Worm (Caenorhabditis elegans) whole organism, L1 larva: Measurements from ENCODE around the gene R07E5.7.

ENCODE experiments used
- C16A3.4 ChIP-seq: fragments of 150-350 bp; optimal IDR thresholded peaks from 2 replicates; lab custom pipeline; 2014; ENCODE audit warnings: missing biosample characterization, missing genetic modification characterization
- C34B4.2 ChIP-seq: sonication (generic microtip); optimal IDR thresholded peaks from 2 replicates; lab custom pipeline; 2017; ENCODE audit warnings: mild to moderate bottlenecking, missing genetic modification characterization, missing compliant biosample characterization
- F16B12.6 ChIP-seq: fragments of 150-350 bp; optimal IDR thresholded peaks from 2 replicates; lab custom pipeline; 2014; ENCODE audit warnings: missing biosample characterization, missing genetic modification characterization
- aha-1 ChIP-seq: fragments of 150-350 bp; optimal IDR thresholded peaks from 2 replicates; lab custom pipeline; 2014; ENCODE audit warnings: missing biosample characterization, missing genetic modification characterization
- aly-2 ChIP-seq: fragments of 150-350 bp; optimal IDR thresholded peaks from 2 replicates; lab custom pipeline; 2014; ENCODE audit warnings: missing biosample characterization, missing genetic modification characterization
- ama-1 ChIP-seq: fragments of 150-350 bp; optimal IDR thresholded peaks from 2 replicates; lab custom pipeline; 2014
- blmp-1 ChIP-seq: fragments of 150-350 bp; optimal IDR thresholded peaks from 2 replicates; lab custom pipeline; 2014; ENCODE audit warnings: missing biosample characterization, missing genetic modification characterization
- ceh-8 ChIP-seq: fragments of 200-800 bp; sonication (Bioruptor generic); optimal IDR thresholded peaks from 2 replicates; lab custom pipeline; 2018; ENCODE audit warnings: mild to moderate bottlenecking, missing genetic modification characterization, moderate library complexity, missing compliant biosample characterization
- ceh-82 ChIP-seq, 3 experiments: fragments of 150-350 bp in 1 of 3; sonication (generic microtip) in 2 of 3; optimal IDR thresholded peaks; 2 replicates each; lab custom pipeline; 2014 to 2017; ENCODE audit warnings: missing biosample characterization in 3 of 3, missing genetic modification characterization in 3 of 3
- dpl-1 ChIP-seq, 3 experiments: fragments of 150-350 bp in 2 of 3; sonication (generic microtip) in 1 of 3; optimal IDR thresholded peaks; 2 replicates each; lab custom pipeline; 2014 to 2017; ENCODE audit warnings: missing biosample characterization in 3 of 3, missing genetic modification characterization in 3 of 3, missing genetic modification reagents in 3 of 3
- efl-3 ChIP-seq: fragments of 200-800 bp; sonication (Bioruptor generic); optimal IDR thresholded peaks from 2 replicates; lab custom pipeline; 2018; ENCODE audit warnings: mild to moderate bottlenecking, missing genetic modification characterization, missing compliant biosample characterization
- egl-27 ChIP-seq, 2 experiments: fragments of 150-350 bp in 1 of 2; sonication (generic microtip); optimal IDR thresholded peaks; 3 replicates each; lab custom pipeline; 2017 to 2018; ENCODE audit warnings: missing biosample characterization in 2 of 2, missing genetic modification characterization in 2 of 2, missing genetic modification reagents in 2 of 2
- fkh-10 ChIP-seq: sonication (generic microtip); optimal IDR thresholded peaks from 2 replicates; lab custom pipeline; 2017; ENCODE audit warnings: missing biosample characterization, missing genetic modification reagents, missing genetic modification characterization
- fkh-4 ChIP-seq: sonication (generic microtip); optimal IDR thresholded peaks from 2 replicates; lab custom pipeline; 2016; ENCODE audit warnings: missing compliant biosample characterization, missing genetic modification characterization, borderline replicate concordance
- fkh-8 ChIP-seq: sonication (generic microtip); optimal IDR thresholded peaks from 2 replicates; lab custom pipeline; 2016; ENCODE audit warnings: mild to moderate bottlenecking, missing genetic modification characterization, missing compliant biosample characterization
- fos-1 ChIP-seq: fragments of 150-350 bp; optimal IDR thresholded peaks from 2 replicates; lab custom pipeline; 2014; ENCODE audit warnings: missing biosample characterization, missing genetic modification characterization
- grh-1 ChIP-seq: fragments of 200-800 bp; sonication (Bioruptor generic); IDR thresholded peaks from 2 replicates; pipeline ENCODE4 v1.3.6; 2022; ENCODE audit warnings: missing genetic modification reagents, missing genetic modification characterization, missing compliant biosample characterization
- hlh-17 ChIP-seq: fragments of 200-800 bp; sonication (Bioruptor generic); optimal IDR thresholded peaks from 2 replicates; lab custom pipeline; 2018; ENCODE audit warnings: missing genetic modification characterization, mild to moderate bottlenecking, missing compliant biosample characterization, moderate library complexity, borderline replicate concordance
- hlh-4 ChIP-seq: sonication (generic microtip); optimal IDR thresholded peaks from 2 replicates; lab custom pipeline; 2016; ENCODE audit warnings: mild to moderate bottlenecking, missing genetic modification characterization, missing compliant biosample characterization
- hpl-2 ChIP-seq: fragments of 150-350 bp; optimal IDR thresholded peaks from 2 replicates; lab custom pipeline; 2014; ENCODE audit warnings: missing biosample characterization, missing genetic modification reagents, missing genetic modification characterization
- irx-1 ChIP-seq: sonication (generic microtip); optimal IDR thresholded peaks from 2 replicates; lab custom pipeline; 2016; ENCODE audit warnings: missing genetic modification characterization, missing compliant biosample characterization
- isw-1 ChIP-seq: fragments of 200-800 bp; sonication (Bioruptor generic); IDR thresholded peaks from 2 replicates; pipeline ENCODE4 v1.3.6; 2022; ENCODE audit warnings: missing genetic modification characterization, missing compliant biosample characterization
- lin-15B ChIP-seq: fragments of 150-350 bp; sonication (generic microtip); optimal IDR thresholded peaks from 3 replicates; lab custom pipeline; 2014; ENCODE audit warnings: missing biosample characterization, missing genetic modification characterization
- lin-35 ChIP-seq, 2 experiments: fragments of 150-350 bp; optimal IDR thresholded peaks; 2 replicates each; lab custom pipeline; 2014; ENCODE audit warnings: missing biosample characterization in 2 of 2, missing genetic modification characterization in 2 of 2, missing genetic modification reagents in 2 of 2
- lir-3 ChIP-seq: sonication (generic microtip); optimal IDR thresholded peaks from 2 replicates; lab custom pipeline; 2016; ENCODE audit warnings: mild to moderate bottlenecking, missing genetic modification characterization, moderate library complexity, missing compliant biosample characterization; ENCODE audit not compliant: poor library complexity
- mab-9 ChIP-seq: fragments of 200-800 bp; sonication (Bioruptor generic); IDR thresholded peaks from 2 replicates; pipeline ENCODE4 v1.3.6; 2022; ENCODE audit warnings: missing genetic modification reagents, missing genetic modification characterization, missing compliant biosample characterization
- mep-1 ChIP-seq: fragments of 150-350 bp; optimal IDR thresholded peaks from 2 replicates; lab custom pipeline; 2014; ENCODE audit warnings: missing biosample characterization, missing genetic modification characterization
- nhr-11 ChIP-seq: fragments of 150-350 bp; optimal IDR thresholded peaks from 2 replicates; lab custom pipeline; 2014; ENCODE audit warnings: missing biosample characterization, missing genetic modification characterization
- nhr-12 ChIP-seq: sonication (generic microtip); optimal IDR thresholded peaks from 2 replicates; lab custom pipeline; 2017; ENCODE audit warnings: missing biosample characterization, missing genetic modification characterization
- nhr-20 ChIP-seq: sonication (generic microtip); optimal IDR thresholded peaks from 2 replicates; lab custom pipeline; 2016; ENCODE audit warnings: mild to moderate bottlenecking, missing genetic modification characterization, missing compliant biosample characterization
- nhr-237 ChIP-seq: fragments of 150-350 bp; optimal IDR thresholded peaks from 2 replicates; lab custom pipeline; 2014; ENCODE audit warnings: missing biosample characterization, missing genetic modification characterization
- nhr-47 ChIP-seq: sonication (generic microtip); optimal IDR thresholded peaks from 2 replicates; lab custom pipeline; 2016; ENCODE audit warnings: mild to moderate bottlenecking, missing genetic modification characterization, moderate library complexity, missing compliant biosample characterization
- nhr-76 ChIP-seq: sonication (generic microtip); optimal IDR thresholded peaks from 2 replicates; lab custom pipeline; 2017; ENCODE audit warnings: missing biosample characterization, missing genetic modification characterization
- nhr-77 ChIP-seq: fragments of 150-350 bp; optimal IDR thresholded peaks from 2 replicates; lab custom pipeline; 2014; ENCODE audit warnings: missing biosample characterization, missing genetic modification characterization
- nhr-84 ChIP-seq: sonication (generic microtip); optimal IDR thresholded peaks from 2 replicates; lab custom pipeline; 2017; ENCODE audit warnings: missing biosample characterization, missing genetic modification characterization
- nhr-90 ChIP-seq: sonication (generic microtip); optimal IDR thresholded peaks from 2 replicates; lab custom pipeline; 2016; ENCODE audit warnings: mild to moderate bottlenecking, missing genetic modification characterization, missing compliant biosample characterization; ENCODE audit not compliant: poor library complexity
- skn-1 ChIP-seq: fragments of 150-350 bp; optimal IDR thresholded peaks from 2 replicates; lab custom pipeline; 2014; ENCODE audit warnings: missing biosample characterization, missing genetic modification characterization
- snpc-4 ChIP-seq: fragments of 150-350 bp; optimal IDR thresholded peaks from 2 replicates; lab custom pipeline; 2014; ENCODE audit warnings: missing biosample characterization, missing genetic modification characterization
- snu-23 ChIP-seq: sonication (generic microtip); optimal IDR thresholded peaks from 2 replicates; lab custom pipeline; 2016; ENCODE audit warnings: missing genetic modification characterization, missing compliant biosample characterization
- sox-4 ChIP-seq: sonication (generic microtip); optimal IDR thresholded peaks from 2 replicates; lab custom pipeline; 2016; ENCODE audit warnings: missing genetic modification characterization, missing compliant biosample characterization
- tbx-2 ChIP-seq: sonication (generic microtip); optimal IDR thresholded peaks from 2 replicates; lab custom pipeline; 2016; ENCODE audit warnings: missing genetic modification characterization, missing compliant biosample characterization
- tlp-1 ChIP-seq: fragments of 150-350 bp; optimal IDR thresholded peaks from 2 replicates; lab custom pipeline; 2014; ENCODE audit warnings: missing biosample characterization, missing genetic modification characterization
- unc-62 ChIP-seq: fragments of 150-350 bp; optimal IDR thresholded peaks from 2 replicates; lab custom pipeline; 2014; ENCODE audit warnings: missing biosample characterization, missing genetic modification reagents, missing genetic modification characterization
- unc-86 ChIP-seq: sonication (generic microtip); optimal IDR thresholded peaks from 2 replicates; lab custom pipeline; 2016; ENCODE audit warnings: missing genetic modification characterization, missing compliant biosample characterization
- unc-98 ChIP-seq: fragments of 200-800 bp; sonication (Bioruptor generic); IDR thresholded peaks from 2 replicates; pipeline ENCODE4 v1.3.6; 2022; ENCODE audit warnings: missing genetic modification characterization, missing compliant biosample characterization
- vab-15 ChIP-seq: sonication (generic microtip); optimal IDR thresholded peaks from 2 replicates; lab custom pipeline; 2017; ENCODE audit warnings: missing genotype, mild to moderate bottlenecking, missing genetic modification characterization, missing compliant biosample characterization
- xbp-1 ChIP-seq: sonication (generic microtip); optimal IDR thresholded peaks from 2 replicates; lab custom pipeline; 2016; ENCODE audit warnings: missing genetic modification characterization, missing compliant biosample characterization
- ztf-11 ChIP-seq, 2 experiments: sonication (generic microtip); optimal IDR thresholded peaks; 2 replicates each; lab custom pipeline; 2016 to 2017; ENCODE audit warnings: missing genetic modification characterization in 2 of 2, missing biosample characterization in 1 of 2, missing compliant biosample characterization in 1 of 2

The R07E5.7 gene

ce11 chrIII:4404339-4404836 is 14.6 kb downstream of the R07E5.7 start, which contains the start of the genes R07E5.17 and snfc-5 (continued):
- no peak for TF ChIP-seq nhr-47 (tag; lab: Kevin White, UChicago)
- TF ChIP-seq vab-15 (tag; lab: Kevin White, UChicago) = no peak
- no peak for TF ChIP-seq nhr-12 (tag; lab: Kevin White, UChicago)
- TF ChIP-seq ceh-8 (GFP tag; lab: Kevin White, UChicago) = no peak
- peak; percentile 14 for TF ChIP-seq fkh-8
- TF ChIP-seq skn-1 = peak; percentile 59
- no peak for TF ChIP-seq isw-1 (GFP tag; lab: Robert Waterston, UW)
- TF ChIP-seq snu-23 (GFP tag; lab: Kevin White, UChicago) = no peak
- TF ChIP-seq ztf-11 (tag; optimal IDR thresholded peaks at IDR 0.05; lab: Kevin White, UChicago) = no peak
- no peak for TF ChIP-seq nhr-20 (tag; lab: Kevin White, UChicago)
- TF ChIP-seq aha-1 (tag; lab: Kevin White, UChicago) = no peak
- no peak for TF ChIP-seq C34B4.2
- TF ChIP-seq sox-4 (tag; lab: Kevin White, UChicago) = no peak
- peak; percentile 18 for TF ChIP-seq snpc-4 (tag; lab: Kevin White, UChicago)
- TF ChIP-seq unc-62 = no peak
- TF ChIP-seq unc-86 (tag; lab: Kevin White, UChicago) = no peak
- no peak for TF ChIP-seq lir-3 (tag; lab: Kevin White, UChicago)
- peak; percentile 46 for TF ChIP-seq F16B12.6 (tag; lab: Kevin White, UChicago)
- no peak for TF ChIP-seq hlh-4 (tag; lab: Kevin White, UChicago)
- no peak for TF ChIP-seq irx-1 (tag; lab: Kevin White, UChicago)
- peak; percentile 55 for TF ChIP-seq C16A3.4 (tag; lab: Kevin White, UChicago)
- TF ChIP-seq xbp-1 = peak; percentile 15
- no peak for TF ChIP-seq tlp-1 (tag; lab: Kevin White, UChicago)
- no peak for TF ChIP-seq grh-1
- no peak for TF ChIP-seq nhr-11 (tag; lab: Kevin White, UChicago)
- TF ChIP-seq egl-27 (tag; optimal IDR thresholded peaks at IDR 0.05; lab: Kevin White, UChicago) = no peak
- TF ChIP-seq fos-1 (tag; lab: Kevin White, UChicago) = peak; percentile 2
- no peak for TF ChIP-seq ama-1 (lab: Kevin White, UChicago)
- peak; percentile 59 for TF ChIP-seq mep-1 (tag; lab: Kevin White, UChicago)
- TF ChIP-seq hlh-17 (GFP tag; lab: Kevin White, UChicago) = no peak
- peak; percentile 4 for TF ChIP-seq nhr-77 (tag; lab: Kevin White, UChicago)
- no peak for TF ChIP-seq aly-2 (tag; lab: Kevin White, UChicago)
- TF ChIP-seq nhr-237 = no peak
- no peak for TF ChIP-seq unc-98 (GFP tag; lab: Robert Waterston, UW)
- no peak for TF ChIP-seq hpl-2 (GFP tag; lab: Kevin White, UChicago)
- no peak for TF ChIP-seq mab-9 (GFP tag; lab: Robert Waterston, UW)
- peak; percentile 52 for TF ChIP-seq blmp-1
- TF ChIP-seq lin-35 (GFP tag; optimal IDR thresholded peaks at IDR 0.05; lab: Kevin White, UChicago) = peak; percentile 48 to 80
- TF ChIP-seq nhr-84 (tag; lab: Kevin White, UChicago) = no peak
- TF ChIP-seq ceh-82 (tag; optimal IDR thresholded peaks at IDR 0.05; lab: Kevin White, UChicago) = peak in 1 of 3 experiments; percentile 42
- TF ChIP-seq tbx-2 (tag; lab: Kevin White, UChicago) = no peak

- TF ChIP-seq fkh-4 (no peak), nhr-90 (tag; lab: Kevin White, UChicago) (no peak), unc-98 (GFP tag; lab: Robert Waterston, UW) (no peak), nhr-20 (tag; lab: Kevin White, UChicago) (no peak), hlh-17 (GFP tag; lab: Kevin White, UChicago) (no peak), mab-9 (GFP tag; lab: Robert Waterston, UW) (no peak), mep-1 (tag; lab: Kevin White, UChicago) (no peak), hlh-4 (tag; lab: Kevin White, UChicago) (no peak), efl-3 (GFP tag; lab: Kevin White, UChicago) (no peak), fkh-10 (GFP tag; lab: Kevin White, UChicago) (no peak), lin-15B (tag; lab: Kevin White, UChicago) (no peak), dpl-1 (GFP tag; optimal IDR thresholded peaks at IDR 0.05; lab: Kevin White, UChicago) (no peak), nhr-76 (no peak)
Measured at ce11 chrIII:4401142-4401541, 17.8 kb downstream of the R07E5.7 start, which contains the start of gene R07E5.15. Gene R07E5.15 (plus strand): TSS chrIII:4401442.
